Worm (Caenorhabditis elegans) whole organism, L2 larva: ENCODE results near the gene srb-16.

Experiments
- F13H6.1 ChIP-seq: sonication (generic microtip); optimal IDR thresholded peaks from 2 replicates; lab custom pipeline; 2016; ENCODE audit warnings: missing genetic modification characterization, missing compliant biosample characterization
- aly-2 ChIP-seq: fragments of 150-350 bp; optimal IDR thresholded peaks from 2 replicates; lab custom pipeline; 2014; ENCODE audit warnings: missing biosample characterization, missing genetic modification characterization
- ama-1 ChIP-seq: fragments of 150-350 bp; optimal IDR thresholded peaks from 2 replicates; lab custom pipeline; 2018; ENCODE audit warnings: inconsistent platforms
- blmp-1 ChIP-seq: sonication (generic microtip); optimal IDR thresholded peaks from 2 replicates; lab custom pipeline; 2017; ENCODE audit warnings: missing genetic modification characterization, mild to moderate bottlenecking, missing compliant biosample characterization, antibody characterized with exemption, moderate library complexity; ENCODE audit not compliant: insufficient read depth
- egl-27 ChIP-seq: sonication (generic microtip); optimal IDR thresholded peaks from 3 replicates; lab custom pipeline; 2017; ENCODE audit warnings: missing biosample characterization, missing genetic modification reagents, missing genetic modification characterization
- lsy-2 ChIP-seq, 2 experiments: fragments of 150-350 bp in 1 of 2; sonication (generic microtip) in 1 of 2; optimal IDR thresholded peaks; 2 replicates each; lab custom pipeline; 2014 to 2017; ENCODE audit warnings: missing biosample characterization in 2 of 2, missing genetic modification characterization in 2 of 2
- mdl-1 ChIP-seq, 2 experiments: fragments of 150-350 bp in 1 of 2; sonication (generic microtip) in 1 of 2; optimal IDR thresholded peaks; 2 replicates each; lab custom pipeline; 2017; ENCODE audit warnings: missing biosample characterization in 2 of 2, missing genetic modification characterization in 2 of 2
- nhr-10 ChIP-seq: sonication (generic microtip); optimal IDR thresholded peaks from 2 replicates; lab custom pipeline; 2017; ENCODE audit warnings: missing biosample characterization, missing genetic modification characterization
- nhr-11 ChIP-seq: fragments of 150-350 bp; optimal IDR thresholded peaks from 2 replicates; lab custom pipeline; 2014; ENCODE audit warnings: missing biosample characterization, missing genetic modification characterization
- nhr-21 ChIP-seq: fragments of 150-350 bp; optimal IDR thresholded peaks from 2 replicates; lab custom pipeline; 2014; ENCODE audit warnings: missing biosample characterization, missing genetic modification characterization
- nhr-237 ChIP-seq: fragments of 150-350 bp; optimal IDR thresholded peaks from 2 replicates; lab custom pipeline; 2014; ENCODE audit warnings: missing biosample characterization, missing genetic modification characterization
- unc-62 ChIP-seq: fragments of 150-350 bp; optimal IDR thresholded peaks from 2 replicates; lab custom pipeline; 2014; ENCODE audit warnings: missing biosample characterization, missing genetic modification reagents, missing genetic modification characterization
- zag-1 ChIP-seq: fragments of 150-350 bp; optimal IDR thresholded peaks from 2 replicates; lab custom pipeline; 2014; ENCODE audit warnings: missing biosample characterization, missing genetic modification characterization
- ztf-11 ChIP-seq: sonication (generic microtip); optimal IDR thresholded peaks from 2 replicates; lab custom pipeline; 2017; ENCODE audit warnings: missing biosample characterization, missing genetic modification characterization

ce11 chrII:5172451-5172850, 21.7 kb upstream of the srb-16 start, which contains the start of gene C27D6.1:
- no peak for TF ChIP-seq ama-1 (lab: Kevin White, UChicago)
- TF ChIP-seq blmp-1 (tag; lab: Kevin White, UChicago) = no peak
- TF ChIP-seq aly-2 = no peak
- no peak for TF ChIP-seq nhr-237
- no peak for TF ChIP-seq ztf-11 (tag; lab: Kevin White, UChicago)
- TF ChIP-seq lsy-2 (tag; optimal IDR thresholded peaks at IDR 0.05; lab: Kevin White, UChicago) = no peak
- TF ChIP-seq nhr-11 = no peak
- TF ChIP-seq mdl-1 (tag; optimal IDR thresholded peaks at IDR 0.05; lab: Kevin White, UChicago) = no peak
- no peak for TF ChIP-seq unc-62 (GFP tag; lab: Kevin White, UChicago)
- no peak for TF ChIP-seq nhr-10 (tag; lab: Kevin White, UChicago)
- TF ChIP-seq F13H6.1 (tag; lab: Kevin White, UChicago) = no peak
- no peak for TF ChIP-seq egl-27 (tag; lab: Kevin White, UChicago)
- TF ChIP-seq nhr-21 (tag; lab: Kevin White, UChicago) = no peak
- TF ChIP-seq zag-1 = no peak
